Fruit fly (Drosophila melanogaster): Measurements from ENCODE around the gene Lcp65Af.

- no peak for TF ChIP-seq pan (optimal IDR thresholded peaks at IDR 0.05)
- TF ChIP-seq dmrt93B (GFP tag; optimal IDR thresholded peaks at IDR 0.05): no peak
- TF ChIP-seq psq (GFP tag; optimal IDR thresholded peaks at IDR 0.05): no peak
Observed at dm6 chr3L:6106717-6107116, 29.9 kb downstream of the Lcp65Af start.

Data from whole organism, wandering third instar larva.